Worm (Caenorhabditis elegans) whole organism, midembryonic: ENCODE results near the gene egl-4.

Source experiments
- T22C8.4 ChIP-seq: fragments of 200-800 bp; sonication (Bioruptor generic); IDR thresholded peaks from 2 replicates; pipeline ENCODE4 v1.3.6; 2022; ENCODE audit warnings: missing genetic modification characterization, missing compliant biosample characterization
- cog-1 ChIP-seq: sonication (generic microtip); optimal IDR thresholded peaks from 2 replicates; lab custom pipeline; 2016; ENCODE audit warnings: missing genetic modification characterization, missing compliant biosample characterization
- flt-1 ChIP-seq: fragments of 200-800 bp; sonication (Bioruptor generic); IDR thresholded peaks from 2 replicates; pipeline ENCODE4 v1.3.6; 2022; ENCODE audit warnings: missing genetic modification characterization, missing compliant biosample characterization
- klf-2 ChIP-seq: fragments of 200-800 bp; sonication (Bioruptor generic); conservative IDR thresholded peaks from 2 replicates; pipeline ENCODE4 v1.3.6; 2022; ENCODE audit warnings: missing genetic modification reagents, missing genetic modification characterization, missing compliant biosample characterization
- med-1 ChIP-seq: sonication (generic microtip); optimal IDR thresholded peaks from 2 replicates; lab custom pipeline; 2017; ENCODE audit warnings: missing genetic modification characterization, mild to moderate bottlenecking, missing compliant biosample characterization, antibody characterized with exemption, missing genetic modification reagents; ENCODE audit not compliant: insufficient read depth
- ref-1 ChIP-seq: fragments of 200-800 bp; sonication (Bioruptor generic); conservative IDR thresholded peaks from 2 replicates; pipeline ENCODE4 v1.3.6; 2022; ENCODE audit warnings: missing genetic modification reagents, missing genetic modification characterization, missing compliant biosample characterization
- tab-1 ChIP-seq: fragments of 200-800 bp; sonication (Bioruptor generic); IDR thresholded peaks from 2 replicates; pipeline ENCODE4 v1.3.6; 2022; ENCODE audit warnings: missing genetic modification characterization, missing compliant biosample characterization
- ztf-23 ChIP-seq: fragments of 200-800 bp; sonication (Bioruptor generic); IDR thresholded peaks from 2 replicates; pipeline ENCODE4 v1.3.6; 2022; ENCODE audit warnings: missing genetic modification reagents, missing genetic modification characterization, missing compliant biosample characterization
- ztf-29 ChIP-seq: fragments of 200-800 bp; sonication (Bioruptor generic); IDR thresholded peaks from 2 replicates; pipeline ENCODE4 v1.3.6; 2022; ENCODE audit warnings: missing genetic modification reagents, missing genetic modification characterization, missing compliant biosample characterization

The egl-4 gene

ce11 chrIV:1904072-1904671 is 56.3 kb downstream of the egl-4 start:
- TF ChIP-seq T22C8.4 (GFP tag; lab: Robert Waterston, UW) (peak; percentile 23; the same call in 1 of the 2 replicates), cog-1 (tag; lab: Kevin White, UChicago) (no peak)

- TF ChIP-seq T22C8.4 (GFP tag; lab: Robert Waterston, UW), result no peak
- TF ChIP-seq klf-2 (GFP tag; lab: Robert Waterston, UW), result no peak
- TF ChIP-seq tab-1 (GFP tag; lab: Robert Waterston, UW), result no peak
- TF ChIP-seq flt-1 (GFP tag; lab: Robert Waterston, UW), result 0 out of 2 replicates have a peak, but pooled peaks have one; percentile 11
- no peak for TF ChIP-seq ztf-29
- no peak for TF ChIP-seq med-1 (GFP tag; lab: Kevin White, UChicago)
These were observed 57.4 kb downstream of the egl-4 start for ce11 chrIV:1905250-1905649.

- TF ChIP-seq klf-2 (GFP tag; lab: Robert Waterston, UW) (no peak), cog-1 (tag; lab: Kevin White, UChicago) (no peak), flt-1 (GFP tag; lab: Robert Waterston, UW) (no peak)
These were observed 58.8 kb downstream of the egl-4 start for ce11 chrIV:1906697-1907096.

ce11 chrIV:1908467-1908866 is 60.6 kb downstream of the egl-4 start:
- TF ChIP-seq ztf-23 (GFP tag; lab: Robert Waterston, UW) (no peak), med-1 (GFP tag; lab: Kevin White, UChicago) (peak; percentile 8)

- no peak for TF ChIP-seq cog-1 (tag; lab: Kevin White, UChicago)
- TF ChIP-seq ztf-23 (GFP tag; lab: Robert Waterston, UW), result no peak
- TF ChIP-seq tab-1 (GFP tag; lab: Robert Waterston, UW), result no peak
These were observed 61.0 kb downstream of the egl-4 start for ce11 chrIV:1908921-1909320.

- TF ChIP-seq T22C8.4 (GFP tag; lab: Robert Waterston, UW), result no peak
- no peak for TF ChIP-seq tab-1 (GFP tag; lab: Robert Waterston, UW)
- peak; percentile 19 for TF ChIP-seq cog-1 (tag; lab: Kevin White, UChicago)
- TF ChIP-seq klf-2 (GFP tag; lab: Robert Waterston, UW), result no peak
- no peak for TF ChIP-seq flt-1 (GFP tag; lab: Robert Waterston, UW)
- TF ChIP-seq ref-1 (GFP tag; lab: Robert Waterston, UW), result no peak
- 0 out of 2 replicates have a peak, but pooled peaks have one; percentile 45 for TF ChIP-seq ztf-29
- no peak for TF ChIP-seq med-1 (GFP tag; lab: Kevin White, UChicago)
- no peak for TF ChIP-seq ztf-23 (GFP tag; lab: Robert Waterston, UW)
These were observed 63.4 kb downstream of the egl-4 start for ce11 chrIV:1911273-1911672.

- no peak for TF ChIP-seq ztf-23 (GFP tag; lab: Robert Waterston, UW)
- TF ChIP-seq ref-1 (GFP tag; lab: Robert Waterston, UW), result no peak
- TF ChIP-seq T22C8.4 (GFP tag; lab: Robert Waterston, UW), result no peak
- no peak for TF ChIP-seq klf-2 (GFP tag; lab: Robert Waterston, UW)
- no peak for TF ChIP-seq cog-1 (tag; lab: Kevin White, UChicago)
- TF ChIP-seq flt-1 (GFP tag; lab: Robert Waterston, UW), result no peak
- no peak for TF ChIP-seq tab-1 (GFP tag; lab: Robert Waterston, UW)
- no peak for TF ChIP-seq ztf-29
- no peak for TF ChIP-seq med-1 (GFP tag; lab: Kevin White, UChicago)
These were observed 67.0 kb downstream of the egl-4 start for ce11 chrIV:1914900-1915299.

ce11 chrIV:1915549-1915948 is 67.7 kb downstream of the egl-4 start:
- TF ChIP-seq med-1 (GFP tag; lab: Kevin White, UChicago) (no peak), ztf-29 (no peak), cog-1 (tag; lab: Kevin White, UChicago) (no peak), ztf-23 (GFP tag; lab: Robert Waterston, UW) (no peak), flt-1 (GFP tag; lab: Robert Waterston, UW) (no peak), klf-2 (GFP tag; lab: Robert Waterston, UW) (no peak), tab-1 (GFP tag; lab: Robert Waterston, UW) (no peak)

ce11 chrIV:1916247-1916646 is 68.4 kb downstream of the egl-4 start:
- TF ChIP-seq flt-1 (GFP tag; lab: Robert Waterston, UW) (peak; percentile 43; the same call in 1 of the 2 replicates), cog-1 (tag; lab: Kevin White, UChicago) (no peak)

- TF ChIP-seq ztf-23 (GFP tag; lab: Robert Waterston, UW) (0 out of 2 replicates have a peak, but pooled peaks have one; percentile 37), ztf-29 (no peak), ref-1 (GFP tag; lab: Robert Waterston, UW) (no peak), tab-1 (GFP tag; lab: Robert Waterston, UW) (no peak)
These were observed 69.9 kb downstream of the egl-4 start, which contains the start of gene elt-6 for ce11 chrIV:1917819-1918218. elt-6 (plus strand) TSS chrIV:1917977.

- no peak for TF ChIP-seq cog-1 (tag; lab: Kevin White, UChicago)
- TF ChIP-seq ztf-29, result peak; percentile 8; the same call in 1 of the 2 replicates
- no peak for TF ChIP-seq flt-1 (GFP tag; lab: Robert Waterston, UW)
- TF ChIP-seq klf-2 (GFP tag; lab: Robert Waterston, UW), result no peak
- no peak for TF ChIP-seq med-1 (GFP tag; lab: Kevin White, UChicago)
- TF ChIP-seq T22C8.4 (GFP tag; lab: Robert Waterston, UW), result no peak
- TF ChIP-seq ref-1 (GFP tag; lab: Robert Waterston, UW), result no peak
- no peak for TF ChIP-seq tab-1 (GFP tag; lab: Robert Waterston, UW)
These were observed 72.6 kb downstream of the egl-4 start for ce11 chrIV:1920513-1920912.
